Worm (Caenorhabditis elegans): Measurements from ENCODE around the gene F18G5.6.

DNA sequence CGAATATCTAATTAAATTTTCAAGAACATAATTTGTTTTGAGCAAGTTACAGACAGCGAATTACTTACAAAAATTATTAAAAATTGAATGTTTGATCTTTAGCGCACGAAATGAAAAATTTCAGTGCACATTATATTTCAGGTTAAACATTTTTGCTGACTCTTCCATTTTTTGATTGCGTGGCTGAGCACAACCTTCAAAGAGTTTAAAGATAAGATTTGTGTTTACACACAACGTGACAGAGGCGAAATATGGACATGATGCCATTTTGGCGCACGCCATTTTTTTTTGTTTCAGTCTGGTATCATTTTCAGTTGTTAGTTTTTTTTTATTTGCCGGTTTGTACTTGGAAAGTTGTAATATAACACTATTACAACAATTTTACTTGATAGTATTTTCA is 51.5 kb downstream of the F18G5.6 start:
- TF ChIP-seq dao-5 (tag; optimal IDR thresholded peaks at IDR 0.05) (no peak), him-1 (tag; optimal IDR thresholded peaks at IDR 0.05) (no peak)
